Fruit fly (Drosophila melanogaster): ENCODE results near the gene GAA1.

GAA1 gene

DNA sequence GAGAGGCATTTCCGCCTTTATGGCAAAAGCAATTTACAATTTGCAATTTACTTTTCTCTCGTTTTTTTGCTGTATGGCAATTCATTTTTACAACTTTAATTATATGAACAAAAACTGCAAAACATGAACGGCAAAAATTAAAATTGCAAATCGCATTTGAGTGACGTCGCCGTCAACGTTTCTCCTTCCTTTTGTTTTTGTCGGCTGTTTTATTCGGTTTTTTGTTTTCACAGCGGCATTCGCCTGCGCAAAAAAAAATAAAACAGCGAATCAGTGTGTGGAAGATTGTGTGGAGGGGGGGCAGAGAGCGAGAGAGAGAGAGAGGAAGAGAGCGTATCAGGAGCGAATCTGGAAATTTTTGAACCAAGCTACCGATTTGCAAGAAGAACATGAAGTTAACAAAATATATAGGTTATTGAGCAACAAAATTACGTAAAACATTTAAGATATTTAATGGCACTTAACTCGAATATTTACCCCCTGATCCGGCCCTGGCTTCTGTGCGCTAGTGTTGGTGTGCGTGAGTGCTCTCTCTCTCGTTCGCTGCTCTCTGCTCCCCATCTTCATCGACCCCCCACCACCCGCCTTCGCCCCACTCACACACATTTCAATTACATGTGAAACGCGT lies 45.5 kb upstream of the GAA1 start (continued):
- TF ChIP-seq CG15011 (GFP tag; optimal IDR thresholded peaks at IDR 0.05) (peak; percentile 98), sqz (GFP tag; optimal IDR thresholded peaks at IDR 0.05) (peak; percentile 99), CG12071 (GFP tag; optimal IDR thresholded peaks at IDR 0.05) (peak; percentile 98), ato (GFP tag; IDR thresholded peaks at IDR 0.05; ENCODE audit: partially characterized antibody) (no peak), sisA (GFP tag; IDR thresholded peaks at IDR 0.05) (peak; percentile 100), bcd (GFP tag; optimal IDR thresholded peaks at IDR 0.05) (peak; percentile 99), HmgD (GFP tag; optimal IDR thresholded peaks at IDR 0.05) (peak; percentile 99), Dbx (GFP tag; IDR thresholded peaks at IDR 0.05) (peak; percentile 100), Dip3 (GFP tag; optimal IDR thresholded peaks at IDR 0.05) (peak; percentile 98), CG3847 (GFP tag; IDR thresholded peaks at IDR 0.05) (peak; percentile 99), bowl (GFP tag; IDR thresholded peaks at IDR 0.05) (peak; percentile 98), CG4730 (GFP tag; IDR thresholded peaks at IDR 0.05) (peak; percentile 99), CG16815 (GFP tag; optimal IDR thresholded peaks at IDR 0.05) (peak; percentile 99), CG32767 (GFP tag; IDR thresholded peaks at IDR 0.05) (peak; percentile 98), BEAF-32 (GFP tag; optimal IDR thresholded peaks at IDR 0.05) (peak; percentile 33), Nf-YB (GFP tag; optimal IDR thresholded peaks at IDR 0.05) (peak; percentile 87), CG4360 (GFP tag; IDR thresholded peaks at IDR 0.05) (peak; percentile 86), CG4282 (GFP tag; optimal IDR thresholded peaks at IDR 0.05) (peak; percentile 96), pfk (GFP tag; optimal IDR thresholded peaks at IDR 0.05) (peak; percentile 49), chn (GFP tag; optimal IDR thresholded peaks at IDR 0.05) (peak; percentile 99), Dad (GFP tag; optimal IDR thresholded peaks at IDR 0.05) (peak; percentile 99), CTCF (GFP tag; optimal IDR thresholded peaks at IDR 0.05) (peak; percentile 71), CG10209 (GFP tag; optimal IDR thresholded peaks at IDR 0.05) (peak; percentile 99), CG2678 (tag; optimal IDR thresholded peaks at IDR 0.05) (peak; percentile 99), unpg (GFP tag; optimal IDR thresholded peaks at IDR 0.05) (peak; percentile 99), CG34376 (GFP tag; optimal IDR thresholded peaks at IDR 0.05) (peak; percentile 99), chm (GFP tag; IDR thresholded peaks at IDR 0.05) (peak; percentile 99), Atf-2 (GFP tag; optimal IDR thresholded peaks at IDR 0.05) (peak; percentile 98), p53 (GFP tag; optimal IDR thresholded peaks at IDR 0.05) (peak; percentile 96), ttk (GFP tag; IDR thresholded peaks at IDR 0.05) (peak; percentile 99), grau (tag; optimal IDR thresholded peaks at IDR 0.05) (peak; percentile 98), Atf6 (GFP tag; IDR thresholded peaks at IDR 0.05) (peak; percentile 99), jing (GFP tag; optimal IDR thresholded peaks at IDR 0.05) (peak; percentile 98), Kr (GFP tag; optimal IDR thresholded peaks at IDR 0.05) (peak; percentile 59), CG11085 (GFP tag; IDR thresholded peaks at IDR 0.05) (peak; percentile 99), CG8089 (GFP tag; optimal IDR thresholded peaks at IDR 0.05) (peak; percentile 98), CG31441 (GFP tag; IDR thresholded peaks at IDR 0.05) (peak; percentile 97), ATbp (GFP tag; optimal IDR thresholded peaks at IDR 0.05) (peak; percentile 99), dmrt11E (tag; optimal IDR thresholded peaks at IDR 0.05) (peak; percentile 96), tna (GFP tag; IDR thresholded peaks at IDR 0.05; ENCODE audit: partially characterized antibody) (peak; percentile 83), cas (GFP tag; IDR thresholded peaks at IDR 0.05) (peak; percentile 98), disco-r (GFP tag; optimal IDR thresholded peaks at IDR 0.05) (peak; percentile 98), Doc3 (GFP tag; IDR thresholded peaks at IDR 0.05; ENCODE audit: partially characterized antibody) (no peak), Oaz (GFP tag; IDR thresholded peaks at IDR 0.05) (peak; percentile 98), E2f2 (GFP tag; IDR thresholded peaks at IDR 0.05) (peak; percentile 89), NfI (GFP tag; optimal IDR thresholded peaks at IDR 0.05) (peak; percentile 99), CG13894 (tag; optimal IDR thresholded peaks at IDR 0.05) (peak; percentile 99), org-1 (GFP tag; optimal IDR thresholded peaks at IDR 0.05) (peak; percentile 99), CG14014 (GFP tag; IDR thresholded peaks at IDR 0.05) (peak; percentile 99), CG7928 (GFP tag; optimal IDR thresholded peaks at IDR 0.05) (peak; percentile 84), NK7.1 (GFP tag; optimal IDR thresholded peaks at IDR 0.05) (peak; percentile 98)

Measured in whole organism, embryonic.